Fruit fly (Drosophila melanogaster): ENCODE results near the gene CG12237.

CG12237 gene

dm6 chrX:19613473-19613872 is 29.2 kb downstream of the CG12237 start (continued):
- no peak for TF ChIP-seq Sry-β (GFP tag; optimal IDR thresholded peaks at IDR 0.05)
- TF ChIP-seq p53 (GFP tag; optimal IDR thresholded peaks at IDR 0.05): no peak
- TF ChIP-seq CG4404 (GFP tag; IDR thresholded peaks at IDR 0.05): no peak
- peak; percentile 83 for TF ChIP-seq CG6765 (GFP tag; optimal IDR thresholded peaks at IDR 0.05)
- no peak for TF ChIP-seq CG7963 (GFP tag; IDR thresholded peaks at IDR 0.05; ENCODE audit: partially characterized antibody)
- peak; percentile 90 for TF ChIP-seq Med (GFP tag)
- TF ChIP-seq grn (GFP tag; optimal IDR thresholded peaks at IDR 0.05): no peak
- TF ChIP-seq Spps (tag; optimal IDR thresholded peaks at IDR 0.05): no peak
- peak; percentile 41 for TF ChIP-seq eyg (GFP tag; optimal IDR thresholded peaks at IDR 0.05)
- TF ChIP-seq HLHmδ (GFP tag; optimal IDR thresholded peaks at IDR 0.05): peak; percentile 86
- TF ChIP-seq CG10462 (GFP tag; optimal IDR thresholded peaks at IDR 0.05): no peak
- no peak for TF ChIP-seq Ada2b (GFP tag; IDR thresholded peaks at IDR 0.05)
- no peak for TF ChIP-seq HmgD (GFP tag; optimal IDR thresholded peaks at IDR 0.05)
- TF ChIP-seq Sox100B (GFP tag; optimal IDR thresholded peaks at IDR 0.05): no peak
- no peak for TF ChIP-seq CG11085 (GFP tag; IDR thresholded peaks at IDR 0.05)
- peak; percentile 64 for TF ChIP-seq PHDP (tag; optimal IDR thresholded peaks at IDR 0.05)
- peak; percentile 44 for TF ChIP-seq CG17829 (tag; optimal IDR thresholded peaks at IDR 0.05)
- TF ChIP-seq stc (GFP tag; IDR thresholded peaks at IDR 0.05): peak; percentile 42; the same call in 1 of the 2 replicates
- TF ChIP-seq CG4820 (GFP tag; optimal IDR thresholded peaks at IDR 0.05): no peak
- TF ChIP-seq Fer2 (tag; optimal IDR thresholded peaks at IDR 0.05): no peak
- TF ChIP-seq BtbVII (GFP tag; optimal IDR thresholded peaks at IDR 0.05): peak; percentile 59
- peak; percentile 9 for TF ChIP-seq Dad (GFP tag; optimal IDR thresholded peaks at IDR 0.05)
- TF ChIP-seq unc-4 (GFP tag; IDR thresholded peaks at IDR 0.05; ENCODE audit: partially characterized antibody): peak; percentile 56
- no peak for TF ChIP-seq sna (GFP tag; IDR thresholded peaks at IDR 0.05; ENCODE audit: partially characterized antibody)
- TF ChIP-seq Usf (GFP tag; optimal IDR thresholded peaks at IDR 0.05): no peak
- no peak for TF ChIP-seq aop (GFP tag; IDR thresholded peaks at IDR 0.05)
- no peak for TF ChIP-seq CG7372 (GFP tag; IDR thresholded peaks at IDR 0.05)
- TF ChIP-seq ken (GFP tag; IDR thresholded peaks at IDR 0.05): no peak
- peak; percentile 8 for TF ChIP-seq CG8924 (tag; optimal IDR thresholded peaks at IDR 0.05)
- TF ChIP-seq az2 (GFP tag; optimal IDR thresholded peaks at IDR 0.05): no peak
- no peak for TF ChIP-seq cwo (GFP tag; optimal IDR thresholded peaks at IDR 0.05)
- peak in 1 of 2 experiments; percentile 28 for TF ChIP-seq bsh (GFP tag; optimal IDR thresholded peaks at IDR 0.05)
- TF ChIP-seq Myb (GFP tag; optimal IDR thresholded peaks at IDR 0.05): peak; percentile 76
- peak; percentile 52 for TF ChIP-seq CG6854 (GFP tag; optimal IDR thresholded peaks at IDR 0.05)
- TF ChIP-seq dysf (GFP tag; IDR thresholded peaks at IDR 0.05): no peak
- no peak for TF ChIP-seq Doc2 (GFP tag; IDR thresholded peaks at IDR 0.05)
- peak; percentile 76 for TF ChIP-seq MTF-1 (GFP tag; optimal IDR thresholded peaks at IDR 0.05; ENCODE audit: borderline replicate concordance)
- TF ChIP-seq Antp (GFP tag; optimal IDR thresholded peaks at IDR 0.05): no peak
- peak; percentile 69 for TF ChIP-seq gcm (GFP tag; optimal IDR thresholded peaks at IDR 0.05)
- TF ChIP-seq tll (GFP tag; optimal IDR thresholded peaks at IDR 0.05): no peak
- TF ChIP-seq gcm2 (GFP tag; optimal IDR thresholded peaks at IDR 0.05): peak; percentile 16
- TF ChIP-seq CG1647 (GFP tag; optimal IDR thresholded peaks at IDR 0.05): no peak
- TF ChIP-seq lola (GFP tag; optimal IDR thresholded peaks at IDR 0.05): no peak
- TF ChIP-seq trh (GFP tag; optimal IDR thresholded peaks at IDR 0.05): no peak
- TF ChIP-seq bigmax (GFP tag; optimal IDR thresholded peaks at IDR 0.05): peak; percentile 45
- no peak for TF ChIP-seq sc (optimal IDR thresholded peaks at IDR 0.05)
- no peak for TF ChIP-seq sc (GFP tag; optimal IDR thresholded peaks at IDR 0.05)
- TF ChIP-seq Camta (GFP tag; optimal IDR thresholded peaks at IDR 0.05): no peak
- TF ChIP-seq hb (GFP tag; IDR thresholded peaks at IDR 0.05; ENCODE audit: partially characterized antibody): no peak
- TF ChIP-seq tio (GFP tag; optimal IDR thresholded peaks at IDR 0.05): no peak
- no peak for TF ChIP-seq Doc3 (GFP tag; IDR thresholded peaks at IDR 0.05; ENCODE audit: partially characterized antibody)

Measured in whole organism, embryonic.